Worm (Caenorhabditis elegans) whole organism, L4/young adult: ENCODE data around the gene osm-8.

Experiments
- W03F9.2 ChIP-seq: fragments of 150-350 bp; optimal IDR thresholded peaks from 2 replicates; lab custom pipeline; 2014; ENCODE audit warnings: missing biosample characterization, missing genetic modification characterization
- dao-5 ChIP-seq: sonication (generic microtip); optimal IDR thresholded peaks from 2 replicates; lab custom pipeline; 2016; ENCODE audit warnings: missing genotype, missing genetic modification characterization, moderate library complexity, missing compliant biosample characterization
- him-1 ChIP-seq: sonication (generic microtip); optimal IDR thresholded peaks from 2 replicates; lab custom pipeline; 2016; ENCODE audit warnings: missing genotype, missing genetic modification reagents, missing genetic modification characterization, missing compliant biosample characterization

ce11 chrII:7614334-7614733 is 9.1 kb upstream of the osm-8 start:
- TF ChIP-seq him-1 (tag; lab: Kevin White, UChicago) (no peak), dao-5 (tag; lab: Kevin White, UChicago) (no peak), W03F9.2 (no peak)
